Fruit fly (Drosophila melanogaster): ENCODE data around the gene CG17803.

- TF ChIP-seq usp (GFP tag; optimal IDR thresholded peaks at IDR 0.05) (no peak), psq (optimal IDR thresholded peaks at IDR 0.05) (no peak), Dll (optimal IDR thresholded peaks at IDR 0.05) (no peak), pan (optimal IDR thresholded peaks at IDR 0.05) (no peak), EcR (GFP tag; optimal IDR thresholded peaks at IDR 0.05) (no peak)
Measured at dm6 chr3R:17798211-17798737, 3.0 kb downstream of the CG17803 start, which contains the start of gene CG7379.

All from whole organism.